Fruit fly (Drosophila melanogaster): ENCODE data around the gene Prp40.

Gene Prp40

DNA sequence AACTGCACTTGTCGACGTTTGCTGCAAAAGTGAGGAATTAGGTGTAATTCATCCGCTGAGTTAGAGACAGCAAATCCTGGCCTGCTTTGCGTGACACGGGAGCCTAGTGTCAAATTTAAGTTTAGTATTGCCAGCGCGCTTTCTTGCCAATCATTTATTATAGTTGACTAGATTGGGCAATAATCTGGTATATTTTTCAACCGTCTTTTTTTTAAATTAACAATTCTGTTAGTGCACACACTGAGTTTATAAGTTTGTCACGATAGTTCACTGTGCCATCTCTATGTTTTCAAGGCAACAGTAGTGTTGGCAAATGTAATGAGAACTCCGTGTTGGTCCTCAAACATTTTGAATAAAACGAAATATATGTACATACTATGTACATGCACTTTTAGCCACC, 46.2 kb upstream of the Prp40 start, which contains the start of the genes CG9641 and CG3165 (continued):
- peak; percentile 91 for TF ChIP-seq nmo (GFP tag; optimal IDR thresholded peaks at IDR 0.05)
- no peak for TF ChIP-seq exex (tag; optimal IDR thresholded peaks at IDR 0.05)
- peak; percentile 79 for TF ChIP-seq unpg (GFP tag; optimal IDR thresholded peaks at IDR 0.05)
- TF ChIP-seq CG14667 (GFP tag; IDR thresholded peaks at IDR 0.05): peak; percentile 79
- peak; percentile 54; the same call in 1 of the 3 replicates for TF ChIP-seq Mrtf (GFP tag; IDR thresholded peaks at IDR 0.05)
- TF ChIP-seq CG2889 (GFP tag; IDR thresholded peaks at IDR 0.05): no peak
- TF ChIP-seq fd96Cb (tag; optimal IDR thresholded peaks at IDR 0.05): peak; percentile 74
- peak; percentile 85 for TF ChIP-seq CG15696 (tag; optimal IDR thresholded peaks at IDR 0.05)
- TF ChIP-seq MESR4 (GFP tag; optimal IDR thresholded peaks at IDR 0.05): peak; percentile 38
- TF ChIP-seq nau (GFP tag; optimal IDR thresholded peaks at IDR 0.05): no peak
- no peak for TF ChIP-seq CG31365 (tag; optimal IDR thresholded peaks at IDR 0.05)
- TF ChIP-seq gce (GFP tag; IDR thresholded peaks at IDR 0.05): peak; percentile 52; the same call in 1 of the 3 replicates
- peak; percentile 78 for TF ChIP-seq tup (GFP tag; optimal IDR thresholded peaks at IDR 0.05)
- TF ChIP-seq eve (GFP tag; optimal IDR thresholded peaks at IDR 0.05): no peak
- TF ChIP-seq CG11696 (GFP tag; IDR thresholded peaks at IDR 0.05): no peak
- peak; percentile 88 for TF ChIP-seq Dip3 (GFP tag; optimal IDR thresholded peaks at IDR 0.05)
- TF ChIP-seq CG31441 (GFP tag; IDR thresholded peaks at IDR 0.05): no peak; the same call in 1 of the 2 replicates
- no peak for TF ChIP-seq Dfd (GFP tag; optimal IDR thresholded peaks at IDR 0.05)
- TF ChIP-seq CG3838 (GFP tag; optimal IDR thresholded peaks at IDR 0.05): peak; percentile 59
- peak; percentile 90 for TF ChIP-seq CG33213 (GFP tag; optimal IDR thresholded peaks at IDR 0.05)
- no peak for TF ChIP-seq crol (GFP tag; IDR thresholded peaks at IDR 0.05)
- TF ChIP-seq al (GFP tag; IDR thresholded peaks at IDR 0.05): peak; percentile 74
- TF ChIP-seq CG12744 (GFP tag; optimal IDR thresholded peaks at IDR 0.05): peak; percentile 56
- peak; percentile 80 for TF ChIP-seq Mes4 (GFP tag; optimal IDR thresholded peaks at IDR 0.05)
- TF ChIP-seq Nf-YA (GFP tag; IDR thresholded peaks at IDR 0.05): peak; percentile 71; the same call in 1 of the 2 replicates
- peak; percentile 82 for TF ChIP-seq CG11398 (GFP tag; optimal IDR thresholded peaks at IDR 0.05)
- TF ChIP-seq HLH3B (GFP tag; IDR thresholded peaks at IDR 0.05): peak; percentile 80
- TF ChIP-seq CG15011 (GFP tag; optimal IDR thresholded peaks at IDR 0.05): no peak
- TF ChIP-seq lov (optimal IDR thresholded peaks at IDR 0.05): no peak
- TF ChIP-seq lov (GFP tag; IDR thresholded peaks at IDR 0.05): peak; percentile 69; the same call in 2 of the 3 replicates
- TF ChIP-seq CG34422 (GFP tag; IDR thresholded peaks at IDR 0.05): peak; percentile 80
- TF ChIP-seq CG34376 (GFP tag; optimal IDR thresholded peaks at IDR 0.05): peak; percentile 76
- TF ChIP-seq fd3F (GFP tag; optimal IDR thresholded peaks at IDR 0.05): peak; percentile 69
- TF ChIP-seq CG34224 (GFP tag; IDR thresholded peaks at IDR 0.05; ENCODE audit: partially characterized antibody): peak; percentile 98
- peak; percentile 88 for TF ChIP-seq CG6689 (GFP tag; IDR thresholded peaks at IDR 0.05)
- TF ChIP-seq Dip2 (GFP tag; IDR thresholded peaks at IDR 0.05): no peak
- TF ChIP-seq Bdp1 (GFP tag; optimal IDR thresholded peaks at IDR 0.05): peak; percentile 83
- peak; percentile 90 for TF ChIP-seq ind (GFP tag; optimal IDR thresholded peaks at IDR 0.05)
- TF ChIP-seq salm (tag; optimal IDR thresholded peaks at IDR 0.05): peak; percentile 21
- TF ChIP-seq CG18011 (GFP tag; optimal IDR thresholded peaks at IDR 0.05): peak; percentile 48
- no peak for TF ChIP-seq cad (GFP tag; optimal IDR thresholded peaks at IDR 0.05)
- TF ChIP-seq CkIIα-i1 (GFP tag; IDR thresholded peaks at IDR 0.05): no peak
- peak; percentile 76 for TF ChIP-seq CG10979 (tag; optimal IDR thresholded peaks at IDR 0.05)
- TF ChIP-seq CG6765 (GFP tag; optimal IDR thresholded peaks at IDR 0.05): peak; percentile 47
- peak; percentile 76 for TF ChIP-seq ssp (GFP tag; IDR thresholded peaks at IDR 0.05)
- TF ChIP-seq CG11723 (GFP tag; optimal IDR thresholded peaks at IDR 0.05): no peak
- peak; percentile 87 for TF ChIP-seq CG9609 (GFP tag; optimal IDR thresholded peaks at IDR 0.05)
- peak; percentile 81 for TF ChIP-seq NC2β (GFP tag; optimal IDR thresholded peaks at IDR 0.05)
- peak; percentile 75 for TF ChIP-seq crc (GFP tag; optimal IDR thresholded peaks at IDR 0.05)
- peak; percentile 88 for TF ChIP-seq CG3847 (GFP tag; IDR thresholded peaks at IDR 0.05)
- peak; percentile 66 for TF ChIP-seq NK7.1 (GFP tag; optimal IDR thresholded peaks at IDR 0.05)
- no peak for TF ChIP-seq CG17912 (GFP tag; optimal IDR thresholded peaks at IDR 0.05)
